Worm (Caenorhabditis elegans): Measurements from ENCODE around the gene C01G10.15.
A peak's percentile ranks its signal among the peaks of the same experiment; 100 is the strongest.

DNA sequence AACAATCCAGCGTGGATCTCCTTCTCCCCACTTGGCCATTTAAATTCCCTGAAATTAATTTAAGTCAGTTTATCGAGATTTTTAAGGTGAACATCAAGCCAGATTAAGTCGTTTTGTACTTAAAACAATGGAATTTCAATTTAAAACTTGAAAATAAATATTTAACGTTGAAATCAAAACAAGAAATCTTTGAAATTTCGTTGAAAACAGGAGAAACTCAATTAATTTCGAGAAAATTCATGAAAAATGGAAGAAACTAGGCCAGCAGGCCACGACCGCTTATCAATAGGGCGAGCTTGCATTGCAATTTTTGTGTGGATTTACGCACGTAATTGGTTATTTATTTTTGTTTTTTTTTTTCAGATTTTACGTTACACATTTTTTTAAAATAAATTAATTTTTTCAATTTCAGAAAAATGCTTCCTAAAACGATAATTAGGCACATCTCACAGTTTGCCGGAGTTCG is 1.7 kb downstream of the C01G10.15 start, which contains the start of the genes ahsa-1 and C01G10.7:
- peak; percentile 96 for TF ChIP-seq W03F9.2 (tag; optimal IDR thresholded peaks at IDR 0.05)
- TF ChIP-seq dao-5 (tag; optimal IDR thresholded peaks at IDR 0.05): no peak
